Worm (Caenorhabditis elegans) whole organism, mixed stage, embryonic: ENCODE results near the gene clec-137.
A peak's percentile ranks its signal among the peaks of the same experiment; 100 is the strongest.

ENCODE experiments used
- M03D4.4 ChIP-seq: sonication (generic microtip); optimal IDR thresholded peaks from 2 replicates; lab custom pipeline; 2017; ENCODE audit warnings: mild to moderate bottlenecking, missing genetic modification characterization, missing compliant biosample characterization
- bed-3 ChIP-seq: fragments of 200-800 bp; sonication (Bioruptor generic); optimal IDR thresholded peaks from 3 replicates; lab custom pipeline; 2018; ENCODE audit warnings: mild to moderate bottlenecking, missing genetic modification characterization, moderate library complexity, missing compliant biosample characterization
- blmp-1 ChIP-seq: fragments of 150-350 bp; optimal IDR thresholded peaks from 2 replicates; lab custom pipeline; 2014; ENCODE audit warnings: missing biosample characterization, missing genetic modification characterization
- ceh-39 ChIP-seq: fragments of 150-350 bp; optimal IDR thresholded peaks from 2 replicates; lab custom pipeline; 2014; ENCODE audit warnings: missing biosample characterization, missing genetic modification characterization
- ceh-83 ChIP-seq: fragments of 200-800 bp; sonication (Bioruptor generic); optimal IDR thresholded peaks from 2 replicates; lab custom pipeline; 2018; ENCODE audit warnings: mild to moderate bottlenecking, missing genetic modification characterization, missing compliant biosample characterization
- ces-1 ChIP-seq: fragments of 150-350 bp; optimal IDR thresholded peaks from 2 replicates; lab custom pipeline; 2014; ENCODE audit warnings: missing biosample characterization, missing genetic modification reagents, missing genetic modification characterization
- elt-1 ChIP-seq: sonication (generic microtip); optimal IDR thresholded peaks from 2 replicates; lab custom pipeline; 2017; ENCODE audit warnings: missing genetic modification characterization, mild to moderate bottlenecking, missing compliant biosample characterization, antibody characterized with exemption, moderate library complexity, borderline replicate concordance; ENCODE audit not compliant: insufficient read depth
- elt-3 ChIP-seq: fragments of 150-350 bp; optimal IDR thresholded peaks from 2 replicates; lab custom pipeline; 2014; ENCODE audit warnings: missing biosample characterization, missing genetic modification characterization
- flh-1 ChIP-seq: fragments of 200-800 bp; sonication (Bioruptor generic); optimal IDR thresholded peaks from 2 replicates; lab custom pipeline; 2018; ENCODE audit warnings: mild to moderate bottlenecking, missing genetic modification characterization, moderate library complexity, missing compliant biosample characterization
- ham-2 ChIP-seq: fragments of 200-800 bp; sonication (Bioruptor generic); optimal IDR thresholded peaks from 2 replicates; lab custom pipeline; 2018; ENCODE audit warnings: mild to moderate bottlenecking, missing genetic modification characterization, missing compliant biosample characterization
- hlh-1 ChIP-seq: fragments of 150-350 bp; optimal IDR thresholded peaks from 2 replicates; lab custom pipeline; 2014; ENCODE audit warnings: missing biosample characterization, missing genetic modification reagents, missing genetic modification characterization
- lin-13 ChIP-seq: fragments of 150-350 bp; optimal IDR thresholded peaks from 2 replicates; lab custom pipeline; 2014; ENCODE audit warnings: missing biosample characterization, missing genetic modification characterization
- lin-32 ChIP-seq: fragments of 200-800 bp; sonication (Bioruptor generic); optimal IDR thresholded peaks from 2 replicates; lab custom pipeline; 2018; ENCODE audit warnings: mild to moderate bottlenecking, missing genetic modification characterization, missing compliant biosample characterization
- lsy-2 ChIP-seq: fragments of 150-350 bp; optimal IDR thresholded peaks from 2 replicates; lab custom pipeline; 2014; ENCODE audit warnings: missing biosample characterization, missing genetic modification characterization
- mab-5 ChIP-seq: fragments of 150-350 bp; optimal IDR thresholded peaks from 2 replicates; lab custom pipeline; 2014; ENCODE audit warnings: missing biosample characterization, missing genetic modification characterization
- mls-2 ChIP-seq: sonication (generic microtip); optimal IDR thresholded peaks from 2 replicates; lab custom pipeline; 2016; ENCODE audit warnings: mild to moderate bottlenecking, missing genetic modification characterization, moderate library complexity, missing compliant biosample characterization
- nhr-12 ChIP-seq: fragments of 150-350 bp; optimal IDR thresholded peaks from 2 replicates; lab custom pipeline; 2014; ENCODE audit warnings: missing biosample characterization, missing genetic modification characterization
- nhr-2 ChIP-seq: fragments of 150-350 bp; optimal IDR thresholded peaks from 2 replicates; lab custom pipeline; 2014; ENCODE audit warnings: missing biosample characterization, missing genetic modification characterization
- nhr-237 ChIP-seq: fragments of 150-350 bp; optimal IDR thresholded peaks from 2 replicates; lab custom pipeline; 2014; ENCODE audit warnings: missing biosample characterization, missing genetic modification characterization
- nhr-28 ChIP-seq: fragments of 150-350 bp; optimal IDR thresholded peaks from 2 replicates; lab custom pipeline; 2014; ENCODE audit warnings: missing biosample characterization, missing genetic modification characterization
- pha-4 ChIP-seq: fragments of 150-350 bp; optimal IDR thresholded peaks from 2 replicates; lab custom pipeline; 2018; ENCODE audit warnings: missing biosample characterization, missing genetic modification reagents, missing genetic modification characterization
- sem-2 ChIP-seq: fragments of 200-800 bp; sonication (Bioruptor generic); optimal IDR thresholded peaks from 2 replicates; lab custom pipeline; 2018; ENCODE audit warnings: mild to moderate bottlenecking, missing genetic modification characterization, missing compliant biosample characterization
- snpc-4 ChIP-seq: fragments of 150-350 bp; optimal IDR thresholded peaks from 2 replicates; lab custom pipeline; 2014; ENCODE audit warnings: missing biosample characterization, missing genetic modification characterization
- sptf-1 ChIP-seq: sonication (generic microtip); optimal IDR thresholded peaks from 2 replicates; lab custom pipeline; 2017; ENCODE audit warnings: mild to moderate bottlenecking, missing genetic modification characterization, moderate library complexity, missing compliant biosample characterization
- tbx-8 ChIP-seq: fragments of 200-800 bp; sonication (Bioruptor generic); optimal IDR thresholded peaks from 2 replicates; lab custom pipeline; 2018; ENCODE audit warnings: mild to moderate bottlenecking, missing genetic modification characterization, moderate library complexity, missing compliant biosample characterization
- unc-39 ChIP-seq: fragments of 150-350 bp; optimal IDR thresholded peaks from 2 replicates; lab custom pipeline; 2014; ENCODE audit warnings: missing biosample characterization, missing genetic modification characterization
- unc-62 ChIP-seq: fragments of 150-350 bp; optimal IDR thresholded peaks from 2 replicates; lab custom pipeline; 2014; ENCODE audit warnings: missing biosample characterization, missing genetic modification reagents, missing genetic modification characterization
- zip-8 ChIP-seq: fragments of 150-350 bp; optimal IDR thresholded peaks from 2 replicates; lab custom pipeline; 2014; ENCODE audit warnings: missing biosample characterization, missing genetic modification characterization
- ztf-11 ChIP-seq: fragments of 150-350 bp; optimal IDR thresholded peaks from 2 replicates; lab custom pipeline; 2014; ENCODE audit warnings: missing biosample characterization, missing genetic modification characterization

Gene clec-137

ce11 chrII:4617990-4618389 is at the start of gene clec-137:
Gene clec-137, minus strand, starts transcription at chrII:4618090.
- TF ChIP-seq bed-3 (GFP tag; lab: Kevin White, UChicago) (no peak), nhr-28 (tag; lab: Kevin White, UChicago) (no peak), ces-1 (GFP tag; lab: Kevin White, UChicago) (no peak), ceh-83 (no peak), elt-1 (tag; lab: Kevin White, UChicago) (no peak), sptf-1 (tag; lab: Kevin White, UChicago) (no peak), snpc-4 (no peak), lin-32 (GFP tag; lab: Kevin White, UChicago) (no peak), zip-8 (tag; lab: Kevin White, UChicago) (no peak), unc-39 (tag; lab: Kevin White, UChicago) (no peak), nhr-2 (tag; lab: Kevin White, UChicago) (no peak)

ce11 chrII:4667572-4667971 is 49.7 kb upstream of the clec-137 start, which contains the start of gene fut-5:
Gene fut-5, minus strand, starts transcription at chrII:4667672.
- TF ChIP-seq bed-3 (GFP tag; lab: Kevin White, UChicago) (no peak), ceh-39 (tag; lab: Kevin White, UChicago) (no peak), nhr-237 (tag; lab: Kevin White, UChicago) (no peak), mls-2 (no peak)

ce11 chrII:4665359-4665758 is 47.5 kb upstream of the clec-137 start, which contains the start of gene T05A7.11:
Gene T05A7.11, minus strand, starts transcription at chrII:4665459.
- TF ChIP-seq ceh-83 (no peak), mls-2 (no peak), tbx-8 (GFP tag; lab: Kevin White, UChicago) (no peak), unc-62 (GFP tag; lab: Kevin White, UChicago) (no peak), lin-13 (tag; lab: Kevin White, UChicago) (no peak), blmp-1 (tag; lab: Kevin White, UChicago) (no peak), snpc-4 (no peak), ham-2 (GFP tag; lab: Kevin White, UChicago) (no peak), mab-5 (tag; lab: Kevin White, UChicago) (no peak)

ce11 chrII:4663186-4663585 is 45.3 kb upstream of the clec-137 start, which contains the start of gene T05A7.12:
Gene T05A7.12, minus strand, starts transcription at chrII:4663286.
- TF ChIP-seq flh-1 (GFP tag; lab: Kevin White, UChicago) (no peak), ceh-83 (no peak), sptf-1 (tag; lab: Kevin White, UChicago) (no peak), pha-4 (tag; lab: Kevin White, UChicago) (no peak), lsy-2 (tag; lab: Kevin White, UChicago) (no peak), elt-1 (tag; lab: Kevin White, UChicago) (no peak), nhr-28 (tag; lab: Kevin White, UChicago) (no peak), snpc-4 (no peak)

- TF ChIP-seq hlh-1 (tag; lab: Kevin White, UChicago) (peak; percentile 46), ces-1 (GFP tag; lab: Kevin White, UChicago) (no peak)
- TF ChIP-seq, all 35 proteins: peak for 1
Observed at ce11 chrII:4661278-4661677, 43.4 kb upstream of the clec-137 start, which contains the start of gene T05A7.13. Gene T05A7.13, minus strand, starts transcription at chrII:4661378.

- TF ChIP-seq unc-62 (GFP tag; lab: Kevin White, UChicago) = no peak
- no peak for TF ChIP-seq hlh-1 (tag; lab: Kevin White, UChicago)
- TF ChIP-seq elt-3 = no peak
- no peak for TF ChIP-seq nhr-12 (tag; lab: Kevin White, UChicago)
- TF ChIP-seq ces-1 (GFP tag; lab: Kevin White, UChicago) = no peak
- no peak for TF ChIP-seq sptf-1 (tag; lab: Kevin White, UChicago)
- TF ChIP-seq snpc-4 = no peak
- no peak for TF ChIP-seq M03D4.4
- no peak for TF ChIP-seq nhr-2 (tag; lab: Kevin White, UChicago)
- TF ChIP-seq blmp-1 (tag; lab: Kevin White, UChicago) = no peak
- no peak for TF ChIP-seq lin-32 (GFP tag; lab: Kevin White, UChicago)
- TF ChIP-seq ztf-11 (tag; lab: Kevin White, UChicago) = no peak
- no peak for TF ChIP-seq mls-2
- no peak for TF ChIP-seq sem-2 (GFP tag; lab: Kevin White, UChicago)
Observed at ce11 chrII:4658245-4658644, 40.4 kb upstream of the clec-137 start.
